Worm (Caenorhabditis elegans) whole organism, L1 larva: ENCODE results near the gene C05B5.8.

ENCODE experiments used
- alr-1 ChIP-seq: fragments of 200-800 bp; sonication (Bioruptor generic); optimal IDR thresholded peaks from 2 replicates; lab custom pipeline; 2018; ENCODE audit warnings: borderline replicate concordance, mild to moderate bottlenecking, missing genetic modification characterization, missing compliant biosample characterization
- elt-2 ChIP-seq: sonication (generic microtip); optimal IDR thresholded peaks from 2 replicates; lab custom pipeline; 2016; ENCODE audit warnings: missing genetic modification characterization, mild to moderate bottlenecking, inconsistent platforms, missing compliant biosample characterization, missing genetic modification reagents
- nhr-71 ChIP-seq: sonication (generic microtip); optimal IDR thresholded peaks from 2 replicates; lab custom pipeline; 2016; ENCODE audit warnings: mild to moderate bottlenecking, missing genetic modification characterization, moderate library complexity, missing compliant biosample characterization
- snpc-4 ChIP-seq: fragments of 150-350 bp; optimal IDR thresholded peaks from 2 replicates; lab custom pipeline; 2014; ENCODE audit warnings: missing biosample characterization, missing genetic modification characterization
- unc-62 ChIP-seq: fragments of 150-350 bp; optimal IDR thresholded peaks from 2 replicates; lab custom pipeline; 2014; ENCODE audit warnings: missing biosample characterization, missing genetic modification reagents, missing genetic modification characterization

ce11 chrIII:9988352-9988751 is 18.2 kb downstream of the C05B5.8 start, which contains the start of gene C05B5.1:
- TF ChIP-seq unc-62 (GFP tag; lab: Kevin White, UChicago) = no peak
- no peak for TF ChIP-seq nhr-71 (tag; lab: Kevin White, UChicago)
- TF ChIP-seq alr-1 (tag; lab: Kevin White, UChicago) = no peak
- no peak for TF ChIP-seq elt-2 (tag; lab: Kevin White, UChicago)
- TF ChIP-seq snpc-4 (tag; lab: Kevin White, UChicago) = no peak
